Worm (Caenorhabditis elegans): ENCODE results near the gene C03B1.3.

C03B1.3 gene

ce11 chrX:6345785-6346184, 20.0 kb upstream of the C03B1.3 start:
- TF ChIP-seq dao-5 (tag; optimal IDR thresholded peaks at IDR 0.05) (no peak), W03F9.2 (tag; optimal IDR thresholded peaks at IDR 0.05) (no peak), him-1 (tag; optimal IDR thresholded peaks at IDR 0.05) (no peak)

- TF ChIP-seq dao-5 (tag; optimal IDR thresholded peaks at IDR 0.05) = no peak
- no peak for TF ChIP-seq W03F9.2 (tag; optimal IDR thresholded peaks at IDR 0.05)
- no peak for TF ChIP-seq him-1 (tag; optimal IDR thresholded peaks at IDR 0.05)
Observed at ce11 chrX:6347013-6347412, 18.8 kb upstream of the C03B1.3 start, which contains the start of gene C03B1.9. C03B1.9 (minus strand) TSS chrX:6347113.

- TF ChIP-seq W03F9.2 (tag; optimal IDR thresholded peaks at IDR 0.05) (no peak), him-1 (tag; optimal IDR thresholded peaks at IDR 0.05) (no peak), dao-5 (tag; optimal IDR thresholded peaks at IDR 0.05) (no peak)
Observed at ce11 chrX:6350016-6350415, 15.8 kb upstream of the C03B1.3 start, which contains the start of gene C03B1.6. C03B1.6 (plus strand) TSS chrX:6350316.

ce11 chrX:6353763-6354162, 12.1 kb upstream of the C03B1.3 start:
- TF ChIP-seq W03F9.2 (tag; optimal IDR thresholded peaks at IDR 0.05) (no peak), dao-5 (tag; optimal IDR thresholded peaks at IDR 0.05) (no peak), him-1 (tag; optimal IDR thresholded peaks at IDR 0.05) (no peak)

ce11 chrX:6355030-6355635, 10.7 kb upstream of the C03B1.3 start, which contains the start of gene C03B1.5:
C03B1.5 (plus strand) TSS chrX:6355585.
- TF ChIP-seq W03F9.2 (tag; optimal IDR thresholded peaks at IDR 0.05) (no peak), him-1 (tag; optimal IDR thresholded peaks at IDR 0.05) (no peak), dao-5 (tag; optimal IDR thresholded peaks at IDR 0.05) (no peak)

ce11 chrX:6357772-6358171, 8.0 kb upstream of the C03B1.3 start, which contains the start of gene C03B1.10:
C03B1.10 (minus strand) TSS chrX:6357872.
- TF ChIP-seq W03F9.2 (tag; optimal IDR thresholded peaks at IDR 0.05) = no peak
- TF ChIP-seq dao-5 (tag; optimal IDR thresholded peaks at IDR 0.05) = no peak
- no peak for TF ChIP-seq him-1 (tag; optimal IDR thresholded peaks at IDR 0.05)

- TF ChIP-seq dao-5 (tag; optimal IDR thresholded peaks at IDR 0.05) (no peak), him-1 (tag; optimal IDR thresholded peaks at IDR 0.05) (no peak), W03F9.2 (tag; optimal IDR thresholded peaks at IDR 0.05) (no peak)
Observed at ce11 chrX:6360077-6360476, 5.7 kb upstream of the C03B1.3 start.

- no peak for TF ChIP-seq dao-5 (tag; optimal IDR thresholded peaks at IDR 0.05)
- no peak for TF ChIP-seq W03F9.2 (tag; optimal IDR thresholded peaks at IDR 0.05)
- TF ChIP-seq him-1 (tag; optimal IDR thresholded peaks at IDR 0.05) = no peak
Observed at ce11 chrX:6360658-6361057, 5.2 kb upstream of the C03B1.3 start, which contains the start of gene C03B1.14. C03B1.14 (minus strand) TSS chrX:6360758.

- TF ChIP-seq dao-5 (tag; optimal IDR thresholded peaks at IDR 0.05) = no peak
- no peak for TF ChIP-seq him-1 (tag; optimal IDR thresholded peaks at IDR 0.05)
- no peak for TF ChIP-seq W03F9.2 (tag; optimal IDR thresholded peaks at IDR 0.05)
Observed at ce11 chrX:6364196-6364595, 1.6 kb upstream of the C03B1.3 start, which contains the start of gene C03B1.4. C03B1.4 (plus strand) TSS chrX:6364496.

- no peak for TF ChIP-seq W03F9.2 (tag; optimal IDR thresholded peaks at IDR 0.05)
Observed at ce11 chrX:6369717-6370116, 3.9 kb downstream of the C03B1.3 start, which contains the start of gene C03B1.2. C03B1.2 (plus strand) TSS chrX:6370017.

- TF ChIP-seq W03F9.2 (tag; optimal IDR thresholded peaks at IDR 0.05) = peak; percentile 3
- peak; percentile 64 for TF ChIP-seq dao-5 (tag; optimal IDR thresholded peaks at IDR 0.05)
- no peak for TF ChIP-seq him-1 (tag; optimal IDR thresholded peaks at IDR 0.05)
Observed at ce11 chrX:6371192-6372116, 5.6 kb downstream of the C03B1.3 start.

- TF ChIP-seq W03F9.2 (tag; optimal IDR thresholded peaks at IDR 0.05) (no peak), dao-5 (tag; optimal IDR thresholded peaks at IDR 0.05) (no peak), him-1 (tag; optimal IDR thresholded peaks at IDR 0.05) (no peak)
Observed at ce11 chrX:6373348-6373747, 7.5 kb downstream of the C03B1.3 start, which contains the start of gene C03B1.17. C03B1.17 (plus strand) TSS chrX:6373648.

ce11 chrX:6374451-6374850, 8.6 kb downstream of the C03B1.3 start, which contains the start of gene C03B1.1:
C03B1.1 (plus strand) TSS chrX:6374751.
- TF ChIP-seq dao-5 (tag; optimal IDR thresholded peaks at IDR 0.05) = no peak
- no peak for TF ChIP-seq W03F9.2 (tag; optimal IDR thresholded peaks at IDR 0.05)
- TF ChIP-seq him-1 (tag; optimal IDR thresholded peaks at IDR 0.05) = no peak

All from whole organism, L4/young adult.